Worm (Caenorhabditis elegans) whole organism, late embryonic: ENCODE results near the gene Y51H4A.5.

Experiments
- C08G9.2 ChIP-seq: sonication (generic microtip); optimal IDR thresholded peaks from 2 replicates; lab custom pipeline; 2016; ENCODE audit warnings: mild to moderate bottlenecking, missing genetic modification characterization, moderate library complexity, missing compliant biosample characterization
- F13H6.1 ChIP-seq: sonication (generic microtip); optimal IDR thresholded peaks from 2 replicates; lab custom pipeline; 2016; ENCODE audit warnings: missing genetic modification characterization, missing compliant biosample characterization
- K02D7.2 ChIP-seq: sonication (generic microtip); optimal IDR thresholded peaks from 2 replicates; lab custom pipeline; 2017; ENCODE audit warnings: mild to moderate bottlenecking, missing genetic modification characterization, missing compliant biosample characterization
- Y22D7AL.16 ChIP-seq: sonication (generic microtip); optimal IDR thresholded peaks from 2 replicates; lab custom pipeline; 2016; ENCODE audit warnings: missing genetic modification characterization, missing compliant biosample characterization
- ceh-14 ChIP-seq: sonication (generic microtip); optimal IDR thresholded peaks from 2 replicates; lab custom pipeline; 2016; ENCODE audit warnings: missing genotype, missing genetic modification characterization, missing compliant biosample characterization
- ceh-18 ChIP-seq: sonication (generic microtip); optimal IDR thresholded peaks from 2 replicates; lab custom pipeline; 2016; ENCODE audit warnings: missing genetic modification characterization, missing compliant biosample characterization
- ceh-19 ChIP-seq: fragments of 200-800 bp; sonication (Bioruptor generic); optimal IDR thresholded peaks from 2 replicates; lab custom pipeline; 2018; ENCODE audit warnings: mild to moderate bottlenecking, missing genetic modification characterization, missing compliant biosample characterization
- ceh-22 ChIP-seq: sonication (generic microtip); optimal IDR thresholded peaks from 2 replicates; lab custom pipeline; 2017; ENCODE audit warnings: missing biosample characterization, missing genetic modification characterization
- ceh-24 ChIP-seq: sonication (generic microtip); optimal IDR thresholded peaks from 2 replicates; lab custom pipeline; 2016; ENCODE audit warnings: mild to moderate bottlenecking, missing genetic modification characterization, missing compliant biosample characterization
- ceh-45 ChIP-seq: fragments of 200-800 bp; sonication (Bioruptor generic); IDR thresholded peaks from 2 replicates; pipeline ENCODE4 v1.3.6; 2022; ENCODE audit warnings: missing genetic modification reagents, missing genetic modification characterization, missing compliant biosample characterization
- ceh-48 ChIP-seq: sonication (generic microtip); optimal IDR thresholded peaks from 2 replicates; lab custom pipeline; 2016; ENCODE audit warnings: missing genetic modification characterization, inconsistent platforms, missing compliant biosample characterization
- ceh-6 ChIP-seq: fragments of 200-800 bp; sonication (Bioruptor generic); optimal IDR thresholded peaks from 2 replicates; lab custom pipeline; 2018; ENCODE audit warnings: mild to moderate bottlenecking, missing genetic modification characterization, missing compliant biosample characterization
- ceh-9 ChIP-seq: sonication (generic microtip); optimal IDR thresholded peaks from 2 replicates; lab custom pipeline; 2016; ENCODE audit warnings: mild to moderate bottlenecking, missing genetic modification characterization, inconsistent platforms, missing compliant biosample characterization
- che-1 ChIP-seq: sonication (generic microtip); optimal IDR thresholded peaks from 2 replicates; lab custom pipeline; 2016; ENCODE audit warnings: mild to moderate bottlenecking, missing genetic modification characterization, missing compliant biosample characterization
- elt-4 ChIP-seq: sonication (generic microtip); optimal IDR thresholded peaks from 2 replicates; lab custom pipeline; 2016; ENCODE audit warnings: missing genetic modification characterization, missing compliant biosample characterization
- fax-1 ChIP-seq: sonication (generic microtip); optimal IDR thresholded peaks from 2 replicates; lab custom pipeline; 2016; ENCODE audit warnings: missing genotype, missing genetic modification characterization, missing compliant biosample characterization
- gmeb-2 ChIP-seq: sonication (generic microtip); optimal IDR thresholded peaks from 2 replicates; lab custom pipeline; 2016; ENCODE audit warnings: missing genetic modification characterization, inconsistent platforms, missing compliant biosample characterization
- hlh-13 ChIP-seq: fragments of 200-800 bp; sonication (Bioruptor generic); optimal IDR thresholded peaks from 2 replicates; lab custom pipeline; 2018; ENCODE audit warnings: mild to moderate bottlenecking, missing genetic modification characterization, missing compliant biosample characterization
- hlh-30 ChIP-seq: sonication (generic microtip); optimal IDR thresholded peaks from 2 replicates; lab custom pipeline; 2017; ENCODE audit warnings: antibody characterized with exemption, missing genetic modification characterization, missing compliant biosample characterization; ENCODE audit not compliant: insufficient read depth
- lim-6 ChIP-seq: sonication (generic microtip); optimal IDR thresholded peaks from 2 replicates; lab custom pipeline; 2016; ENCODE audit warnings: missing genetic modification characterization, missing compliant biosample characterization
- lin-11 ChIP-seq: fragments of 200-800 bp; sonication (Bioruptor generic); optimal IDR thresholded peaks from 2 replicates; lab custom pipeline; 2018; ENCODE audit warnings: mild to moderate bottlenecking, missing genetic modification characterization, missing compliant biosample characterization
- mec-3 ChIP-seq: sonication (generic microtip); optimal IDR thresholded peaks from 2 replicates; lab custom pipeline; 2016; ENCODE audit warnings: borderline replicate concordance, missing genetic modification characterization, missing compliant biosample characterization
- nfya-1 ChIP-seq: sonication (generic microtip); optimal IDR thresholded peaks from 2 replicates; lab custom pipeline; 2017; ENCODE audit warnings: missing genetic modification characterization, mild to moderate bottlenecking, missing compliant biosample characterization, antibody characterized with exemption, moderate library complexity
- nhr-232 ChIP-seq: sonication (generic microtip); optimal IDR thresholded peaks from 2 replicates; lab custom pipeline; 2016; ENCODE audit warnings: missing genetic modification characterization, missing compliant biosample characterization
- npax-4 ChIP-seq: sonication (generic microtip); optimal IDR thresholded peaks from 2 replicates; lab custom pipeline; 2016; ENCODE audit warnings: missing genetic modification characterization, missing compliant biosample characterization
- pag-3 ChIP-seq: sonication (generic microtip); optimal IDR thresholded peaks from 2 replicates; lab custom pipeline; 2016; ENCODE audit warnings: missing compliant biosample characterization, missing genetic modification characterization, borderline replicate concordance
- pat-9 ChIP-seq: fragments of 200-800 bp; sonication (Bioruptor generic); optimal IDR thresholded peaks from 2 replicates; lab custom pipeline; 2018; ENCODE audit warnings: mild to moderate bottlenecking, missing genetic modification characterization, moderate library complexity, missing compliant biosample characterization
- pax-1 ChIP-seq: fragments of 150-350 bp; optimal IDR thresholded peaks from 2 replicates; lab custom pipeline; 2014; ENCODE audit warnings: missing biosample characterization, missing genetic modification characterization
- pha-2 ChIP-seq: sonication (generic microtip); optimal IDR thresholded peaks from 2 replicates; lab custom pipeline; 2017; ENCODE audit warnings: mild to moderate bottlenecking, missing genetic modification characterization, missing compliant biosample characterization
- pha-4 ChIP-seq: fragments of 150-350 bp; optimal IDR thresholded peaks from 2 replicates; lab custom pipeline; 2018; ENCODE audit warnings: missing biosample characterization, missing genetic modification reagents, missing genetic modification characterization
- ref-2 ChIP-seq: sonication (generic microtip); optimal IDR thresholded peaks from 2 replicates; lab custom pipeline; 2016; ENCODE audit warnings: missing genetic modification characterization, missing compliant biosample characterization
- sox-2 ChIP-seq: fragments of 200-800 bp; sonication (Bioruptor generic); IDR thresholded peaks from 2 replicates; pipeline ENCODE4 v1.3.6; 2022; ENCODE audit warnings: missing genetic modification reagents, missing genetic modification characterization, missing compliant biosample characterization
- syd-9 ChIP-seq: sonication (generic microtip); optimal IDR thresholded peaks from 2 replicates; lab custom pipeline; 2016; ENCODE audit warnings: mild to moderate bottlenecking, missing genetic modification characterization, moderate library complexity, missing compliant biosample characterization
- unc-3 ChIP-seq, 2 experiments: fragments of 200-800 bp in 1 of 2; sonication (Bioruptor generic) in 1 of 2; sonication (generic microtip) in 1 of 2; conservative IDR thresholded peaks in 1 of 2; optimal IDR thresholded peaks in 1 of 2; 2 replicates each; pipeline versions ENCODE4 v1.3.6 to Lab custom; 2016 to 2022; ENCODE audit warnings: missing compliant biosample characterization in 2 of 2, missing genetic modification characterization in 2 of 2, missing genetic modification reagents in 1 of 2
- unc-42 ChIP-seq: sonication (generic microtip); optimal IDR thresholded peaks from 2 replicates; lab custom pipeline; 2016; ENCODE audit warnings: missing genotype, missing genetic modification characterization, missing compliant biosample characterization
- unc-55 ChIP-seq: sonication (generic microtip); optimal IDR thresholded peaks from 2 replicates; lab custom pipeline; 2017; ENCODE audit warnings: missing biosample characterization, missing genetic modification reagents, missing genetic modification characterization
- unc-86 ChIP-seq: sonication (generic microtip); optimal IDR thresholded peaks from 2 replicates; lab custom pipeline; 2016; ENCODE audit warnings: missing genetic modification characterization, missing compliant biosample characterization
- zip-5 ChIP-seq: sonication (generic microtip); optimal IDR thresholded peaks from 2 replicates; lab custom pipeline; 2016; ENCODE audit warnings: missing genetic modification characterization, missing compliant biosample characterization

Gene Y51H4A.5

ce11 chrIV:16498031-16498442 lies 27.9 kb downstream of the Y51H4A.5 start (continued):
- no peak for TF ChIP-seq elt-4 (tag; lab: Kevin White, UChicago)
- TF ChIP-seq ceh-45 (GFP tag; lab: Robert Waterston, UW): no peak
- TF ChIP-seq pha-4: no peak
- TF ChIP-seq pax-1: no peak
- TF ChIP-seq pat-9 (tag; lab: Kevin White, UChicago): peak; percentile 47
- no peak for TF ChIP-seq pag-3 (tag; lab: Kevin White, UChicago)
- TF ChIP-seq zip-5 (tag; lab: Kevin White, UChicago): no peak
- TF ChIP-seq hlh-30 (tag; lab: Kevin White, UChicago): no peak
- peak; percentile 92 for TF ChIP-seq ceh-18 (tag; lab: Kevin White, UChicago)
- TF ChIP-seq che-1 (tag; lab: Kevin White, UChicago): peak; percentile 17
- no peak for TF ChIP-seq ceh-22 (tag; lab: Kevin White, UChicago)
- no peak for TF ChIP-seq ceh-48
- peak; percentile 89 for TF ChIP-seq unc-55 (GFP tag; lab: Kevin White, UChicago)
- peak; percentile 44 for TF ChIP-seq ceh-19
- peak; percentile 43 for TF ChIP-seq syd-9 (tag; lab: Kevin White, UChicago)
- peak; percentile 22 for TF ChIP-seq fax-1 (tag; lab: Kevin White, UChicago)
- no peak for TF ChIP-seq ceh-9
- TF ChIP-seq mec-3 (tag; lab: Kevin White, UChicago): no peak
- TF ChIP-seq Y22D7AL.16: no peak
- TF ChIP-seq nfya-1 (tag; lab: Kevin White, UChicago): peak; percentile 78
- no peak for TF ChIP-seq gmeb-2 (tag; lab: Kevin White, UChicago)
- peak; percentile 64 for TF ChIP-seq F13H6.1 (tag; lab: Kevin White, UChicago)
- TF ChIP-seq C08G9.2 (tag; lab: Kevin White, UChicago): no peak
- TF ChIP-seq ceh-6 (GFP tag; lab: Kevin White, UChicago): no peak
- TF ChIP-seq unc-86 (tag; lab: Kevin White, UChicago): no peak
- no peak for TF ChIP-seq K02D7.2 (tag; lab: Kevin White, UChicago)
- TF ChIP-seq, all 69 proteins: peak for 24

ce11 chrIV:16496491-16496890 lies 29.4 kb downstream of the Y51H4A.5 start:
- TF ChIP-seq lin-11 (tag; lab: Kevin White, UChicago): no peak
- TF ChIP-seq ref-2 (tag; lab: Kevin White, UChicago): peak; percentile 2
- TF ChIP-seq ceh-18 (tag; lab: Kevin White, UChicago): peak; percentile 23
- no peak for TF ChIP-seq ceh-19
- peak; percentile 18 for TF ChIP-seq unc-55 (GFP tag; lab: Kevin White, UChicago)
- TF ChIP-seq unc-42 (tag; lab: Kevin White, UChicago): peak; percentile 31
- TF ChIP-seq pha-2 (tag; lab: Kevin White, UChicago): no peak

ce11 chrIV:16494007-16494406 lies 31.9 kb downstream of the Y51H4A.5 start:
- TF ChIP-seq gmeb-2 (tag; lab: Kevin White, UChicago): no peak
- TF ChIP-seq unc-42 (tag; lab: Kevin White, UChicago): peak; percentile 91

- TF ChIP-seq unc-3 (GFP tag; conservative IDR thresholded peaks at IDR 0.05; lab: Robert Waterston, UW): no peak
- no peak for TF ChIP-seq unc-3 (tag; optimal IDR thresholded peaks at IDR 0.05; lab: Kevin White, UChicago)
- no peak for TF ChIP-seq lim-6
- no peak for TF ChIP-seq ref-2 (tag; lab: Kevin White, UChicago)
- no peak for TF ChIP-seq nhr-232 (tag; lab: Kevin White, UChicago)
- no peak for TF ChIP-seq ceh-6 (GFP tag; lab: Kevin White, UChicago)
- no peak for TF ChIP-seq sox-2 (GFP tag; lab: Robert Waterston, UW)
- no peak for TF ChIP-seq npax-4 (tag; lab: Kevin White, UChicago)
- no peak for TF ChIP-seq pax-1
- TF ChIP-seq ceh-14 (tag; lab: Kevin White, UChicago): no peak
- no peak for TF ChIP-seq hlh-13
- TF ChIP-seq F13H6.1 (tag; lab: Kevin White, UChicago): no peak
- no peak for TF ChIP-seq ceh-24
- no peak for TF ChIP-seq hlh-30 (tag; lab: Kevin White, UChicago)
- no peak for TF ChIP-seq zip-5 (tag; lab: Kevin White, UChicago)
- TF ChIP-seq che-1 (tag; lab: Kevin White, UChicago): no peak
- no peak for TF ChIP-seq pha-2 (tag; lab: Kevin White, UChicago)
- TF ChIP-seq, all 69 proteins: peak for 0
Measured at ce11 chrIV:16492937-16493336, 33.0 kb downstream of the Y51H4A.5 start.
